Fruit fly (Drosophila melanogaster) whole organism, embryonic: ENCODE data around the gene retm.
A peak's percentile ranks its signal among the peaks of the same experiment; 100 is the strongest.

Source experiments
- ATbp ChIP-seq: fragments of 200-800 bp; sonication (Bioruptor generic); optimal IDR thresholded peaks from 2 replicates; lab custom pipeline; 2017; ENCODE audit warnings: missing biosample characterization, mild to moderate bottlenecking, missing genetic modification characterization, missing genetic modification reagents
- CG10147 ChIP-seq: fragments of 200-800 bp; sonication (Bioruptor generic); optimal IDR thresholded peaks from 2 replicates; lab custom pipeline; 2019; ENCODE audit warnings: missing biosample characterization, mild to moderate bottlenecking, missing genetic modification characterization, moderate library complexity
- CG10267 ChIP-seq: fragments of 200-800 bp; sonication (Bioruptor generic); optimal IDR thresholded peaks from 2 replicates; lab custom pipeline; 2018; ENCODE audit warnings: missing biosample characterization, mild to moderate bottlenecking, missing genetic modification characterization, moderate library complexity
- CG12391 ChIP-seq: fragments of 200-800 bp; sonication (Bioruptor generic); optimal IDR thresholded peaks from 3 replicates; lab custom pipeline; 2018; ENCODE audit warnings: missing biosample characterization, mild to moderate bottlenecking, missing genetic modification characterization, moderate library complexity
- CG12659 ChIP-seq: fragments of 200-800 bp; sonication (Bioruptor generic); optimal IDR thresholded peaks from 3 replicates; lab custom pipeline; 2017; ENCODE audit warnings: mild to moderate bottlenecking, missing biosample characterization, missing genetic modification reagents, missing genetic modification characterization
- CG13424 ChIP-seq: fragments of 200-800 bp; sonication (Bioruptor generic); optimal IDR thresholded peaks from 2 replicates; lab custom pipeline; 2019; ENCODE audit warnings: missing biosample characterization, mild to moderate bottlenecking, missing genetic modification characterization, moderate library complexity
- CG15269 ChIP-seq: fragments of 200-800 bp; sonication (Bioruptor generic); optimal IDR thresholded peaks from 2 replicates; lab custom pipeline; 2018; ENCODE audit warnings: missing biosample characterization, mild to moderate bottlenecking, missing genetic modification characterization, moderate library complexity
- CG15514 ChIP-seq: fragments of 200-800 bp; sonication (Bioruptor generic); optimal IDR thresholded peaks from 3 replicates; lab custom pipeline; 2017; ENCODE audit warnings: missing biosample characterization, missing genetic modification characterization, mild to moderate bottlenecking, moderate library complexity, missing genetic modification reagents
- CG15696 ChIP-seq: fragments of 200-800 bp; sonication (Bioruptor generic); optimal IDR thresholded peaks from 2 replicates; lab custom pipeline; 2019; ENCODE audit warnings: missing biosample characterization, mild to moderate bottlenecking, missing genetic modification characterization, moderate library complexity
- CG17328 ChIP-seq: fragments of 200-800 bp; sonication (Bioruptor generic); IDR thresholded peaks from 2 replicates; pipeline ENCODE4 v1.3.6; 2022; ENCODE audit warnings: missing biosample characterization, missing genetic modification characterization
- CG17361 ChIP-seq: fragments of 200-800 bp; sonication (Bioruptor generic); IDR thresholded peaks from 3 replicates; pipeline ENCODE4 v1.3.6; 2022; ENCODE audit warnings: missing biosample characterization, missing genetic modification characterization
- CG17385 ChIP-seq: fragments of 200-800 bp; sonication (Bioruptor generic); optimal IDR thresholded peaks from 3 replicates; lab custom pipeline; 2018; ENCODE audit warnings: missing biosample characterization, mild to moderate bottlenecking, missing genetic modification characterization
- CG2712 ChIP-seq: fragments of 200-800 bp; optimal IDR thresholded peaks from 3 replicates; lab custom pipeline; 2019; ENCODE audit warnings: missing biosample characterization, mild to moderate bottlenecking, missing genetic modification characterization, moderate library complexity
- CG30431 ChIP-seq: fragments of 200-800 bp; sonication (Bioruptor generic); optimal IDR thresholded peaks from 2 replicates; lab custom pipeline; 2017; ENCODE audit warnings: missing biosample characterization, missing genetic modification characterization
- CG32767 ChIP-seq: fragments of 200-800 bp; sonication (Bioruptor generic); IDR thresholded peaks from 2 replicates; pipeline ENCODE4 v1.3.6; 2022; ENCODE audit warnings: missing biosample characterization, missing genetic modification characterization
- CG3847 ChIP-seq: fragments of 200-800 bp; sonication (Bioruptor generic); IDR thresholded peaks from 2 replicates; pipeline ENCODE4 v1.3.6; 2022; ENCODE audit warnings: missing biosample characterization, missing genetic modification characterization
- CG4820 ChIP-seq: fragments of 200-800 bp; sonication (Bioruptor generic); optimal IDR thresholded peaks from 3 replicates; lab custom pipeline; 2016; ENCODE audit warnings: missing biosample characterization, missing genetic modification characterization
- CG6654 ChIP-seq: fragments of 200-800 bp; sonication (Bioruptor generic); optimal IDR thresholded peaks from 2 replicates; lab custom pipeline; 2017; ENCODE audit warnings: missing biosample characterization, mild to moderate bottlenecking, missing genetic modification characterization
- CG7786 ChIP-seq: fragments of 200-800 bp; sonication (Bioruptor generic); optimal IDR thresholded peaks from 2 replicates; lab custom pipeline; 2016; ENCODE audit warnings: missing biosample characterization, missing genetic modification characterization
- CoRest ChIP-seq: fragments of 200-800 bp; sonication (Bioruptor generic); optimal IDR thresholded peaks from 3 replicates; lab custom pipeline; 2018; ENCODE audit warnings: missing biosample characterization, mild to moderate bottlenecking, missing genetic modification characterization, moderate library complexity
- D19B ChIP-seq: fragments of 200-800 bp; sonication (Bioruptor generic); optimal IDR thresholded peaks from 2 replicates; lab custom pipeline; 2017; ENCODE audit warnings: missing biosample characterization, mild to moderate bottlenecking, missing genetic modification characterization
- Dip2 ChIP-seq: fragments of 200-800 bp; sonication (Bioruptor generic); IDR thresholded peaks from 2 replicates; pipeline ENCODE4 v1.3.6; 2022; ENCODE audit warnings: missing biosample characterization, missing genetic modification characterization
- Eip74EF ChIP-seq, 2 experiments: fragments of 200-800 bp in 1 of 2; fragments of >200 bp in 1 of 2; sonication (Bioruptor generic) in 1 of 2; optimal IDR thresholded peaks; 2 replicates each; lab custom pipeline; 2017 to 2019; ENCODE audit warnings: missing biosample characterization in 2 of 2, missing genetic modification characterization in 2 of 2, mild to moderate bottlenecking in 1 of 2, moderate library complexity in 1 of 2
- HLHmδ ChIP-seq: fragments of 200-800 bp; sonication (Bioruptor generic); optimal IDR thresholded peaks from 2 replicates; lab custom pipeline; 2018; ENCODE audit warnings: missing biosample characterization, mild to moderate bottlenecking, missing genetic modification characterization, moderate library complexity
- Lhr ChIP-seq: fragments of 200-800 bp; sonication (Bioruptor generic); optimal IDR thresholded peaks from 3 replicates; lab custom pipeline; 2017; ENCODE audit warnings: mild to moderate bottlenecking, missing biosample characterization, missing genetic modification reagents, missing genetic modification characterization
- Med ChIP-seq: fragments of 200-800 bp; sonication (Bioruptor generic); peaks from one replicate; lab custom pipeline; 2016; ENCODE audit warnings: missing biosample characterization, missing genetic modification characterization, mild to moderate bottlenecking, inconsistent platforms, moderate library complexity
- Meics ChIP-seq: fragments of 200-800 bp; sonication (Bioruptor generic); optimal IDR thresholded peaks from 2 replicates; lab custom pipeline; 2017; ENCODE audit warnings: missing biosample characterization, mild to moderate bottlenecking, missing genetic modification characterization
- Mes4 ChIP-seq: fragments of 200-800 bp; sonication (Bioruptor generic); optimal IDR thresholded peaks from 2 replicates; lab custom pipeline; 2016; ENCODE audit warnings: missing biosample characterization, missing genetic modification characterization
- Mrtf ChIP-seq: fragments of 200-800 bp; sonication (Bioruptor generic); IDR thresholded peaks from 3 replicates; pipeline ENCODE4 v1.3.6; 2022; ENCODE audit warnings: missing biosample characterization, missing genetic modification characterization
- Oli ChIP-seq: fragments of 200-800 bp; sonication (Bioruptor generic); optimal IDR thresholded peaks from 2 replicates; lab custom pipeline; 2018; ENCODE audit warnings: missing biosample characterization, mild to moderate bottlenecking, missing genetic modification characterization, moderate library complexity
- Sox100B ChIP-seq: fragments of 200-800 bp; sonication (Bioruptor generic); optimal IDR thresholded peaks from 3 replicates; lab custom pipeline; 2018; ENCODE audit warnings: missing biosample characterization, mild to moderate bottlenecking, missing genetic modification characterization
- Trl ChIP-seq, 3 experiments: fragments of >200 bp in 2 of 3; fragments of 200-800 bp in 1 of 3; sonication (Bioruptor generic) in 1 of 3; optimal IDR thresholded peaks; 2 replicates in 1 of 3; 3 replicates in 2 of 3; lab custom pipeline; 2016 to 2017; ENCODE audit warnings: missing biosample characterization in 1 of 3, missing genetic modification characterization in 1 of 3
- abd-A ChIP-seq: fragments of 200-800 bp; sonication (Bioruptor generic); optimal IDR thresholded peaks from 3 replicates; lab custom pipeline; 2019; ENCODE audit warnings: missing biosample characterization, mild to moderate bottlenecking, missing genetic modification characterization, moderate library complexity
- bbx ChIP-seq: fragments of 200-800 bp; sonication (Bioruptor generic); IDR thresholded peaks from 2 replicates; pipeline ENCODE4 v1.3.6; 2022; ENCODE audit warnings: missing biosample characterization, missing genetic modification characterization; ENCODE audit not compliant: partially characterized antibody
- ci ChIP-seq: fragments of 200-800 bp; sonication (Bioruptor generic); IDR thresholded peaks from 3 replicates; pipeline ENCODE4 v1.3.6; 2022; ENCODE audit warnings: missing biosample characterization, missing genetic modification characterization
- cwo ChIP-seq: fragments of 200-800 bp; sonication (Bioruptor generic); optimal IDR thresholded peaks from 3 replicates; lab custom pipeline; 2017; ENCODE audit warnings: missing biosample characterization, missing genetic modification characterization, mild to moderate bottlenecking, moderate library complexity, missing genetic modification reagents
- dysf ChIP-seq: fragments of 200-800 bp; sonication (Bioruptor generic); IDR thresholded peaks from 3 replicates; pipeline ENCODE4 v1.3.6; 2022; ENCODE audit warnings: missing biosample characterization, missing genetic modification characterization
- gce ChIP-seq: fragments of 200-800 bp; sonication (Bioruptor generic); IDR thresholded peaks from 3 replicates; pipeline ENCODE4 v1.3.6; 2022; ENCODE audit warnings: missing biosample characterization, missing genetic modification characterization
- jumu ChIP-seq: fragments of 200-800 bp; sonication (Bioruptor generic); optimal IDR thresholded peaks from 3 replicates; lab custom pipeline; 2016; ENCODE audit warnings: missing biosample characterization, missing genetic modification characterization
- kni ChIP-seq: fragments of 200-800 bp; sonication (Bioruptor generic); optimal IDR thresholded peaks from 3 replicates; lab custom pipeline; 2017; ENCODE audit warnings: mild to moderate bottlenecking, missing biosample characterization, missing genetic modification reagents, missing genetic modification characterization
- lbe ChIP-seq: fragments of 200-800 bp; sonication (Bioruptor generic); optimal IDR thresholded peaks from 2 replicates; lab custom pipeline; 2016; ENCODE audit warnings: missing biosample characterization, mild to moderate bottlenecking, missing genetic modification characterization
- onecut ChIP-seq: fragments of 200-800 bp; sonication (Bioruptor generic); IDR thresholded peaks from 2 replicates; pipeline ENCODE4 v1.3.6; 2022; ENCODE audit warnings: missing biosample characterization, missing genetic modification characterization
- phol ChIP-seq: fragments of 200-800 bp; sonication (Bioruptor generic); optimal IDR thresholded peaks from 3 replicates; lab custom pipeline; 2018; ENCODE audit warnings: missing biosample characterization, mild to moderate bottlenecking, missing genetic modification characterization, moderate library complexity
- sd ChIP-seq: fragments of 200-800 bp; sonication (Bioruptor generic); optimal IDR thresholded peaks from 3 replicates; lab custom pipeline; 2018; ENCODE audit warnings: missing biosample characterization, mild to moderate bottlenecking, missing genetic modification characterization, moderate library complexity
- seq ChIP-seq: fragments of 200-800 bp; sonication (Bioruptor generic); IDR thresholded peaks from 2 replicates; pipeline ENCODE4 v1.3.6; 2022; ENCODE audit warnings: missing biosample characterization, missing genetic modification characterization
- sna ChIP-seq: fragments of 200-800 bp; sonication (Bioruptor generic); IDR thresholded peaks from 2 replicates; pipeline ENCODE4 v1.3.6; 2022; ENCODE audit warnings: missing biosample characterization, missing genetic modification characterization; ENCODE audit not compliant: partially characterized antibody
- unc-4 ChIP-seq: fragments of 200-800 bp; sonication (Bioruptor generic); IDR thresholded peaks from 2 replicates; pipeline ENCODE4 v1.3.6; 2022; ENCODE audit warnings: missing biosample characterization, missing genetic modification characterization; ENCODE audit not compliant: partially characterized antibody

retm gene

DNA sequence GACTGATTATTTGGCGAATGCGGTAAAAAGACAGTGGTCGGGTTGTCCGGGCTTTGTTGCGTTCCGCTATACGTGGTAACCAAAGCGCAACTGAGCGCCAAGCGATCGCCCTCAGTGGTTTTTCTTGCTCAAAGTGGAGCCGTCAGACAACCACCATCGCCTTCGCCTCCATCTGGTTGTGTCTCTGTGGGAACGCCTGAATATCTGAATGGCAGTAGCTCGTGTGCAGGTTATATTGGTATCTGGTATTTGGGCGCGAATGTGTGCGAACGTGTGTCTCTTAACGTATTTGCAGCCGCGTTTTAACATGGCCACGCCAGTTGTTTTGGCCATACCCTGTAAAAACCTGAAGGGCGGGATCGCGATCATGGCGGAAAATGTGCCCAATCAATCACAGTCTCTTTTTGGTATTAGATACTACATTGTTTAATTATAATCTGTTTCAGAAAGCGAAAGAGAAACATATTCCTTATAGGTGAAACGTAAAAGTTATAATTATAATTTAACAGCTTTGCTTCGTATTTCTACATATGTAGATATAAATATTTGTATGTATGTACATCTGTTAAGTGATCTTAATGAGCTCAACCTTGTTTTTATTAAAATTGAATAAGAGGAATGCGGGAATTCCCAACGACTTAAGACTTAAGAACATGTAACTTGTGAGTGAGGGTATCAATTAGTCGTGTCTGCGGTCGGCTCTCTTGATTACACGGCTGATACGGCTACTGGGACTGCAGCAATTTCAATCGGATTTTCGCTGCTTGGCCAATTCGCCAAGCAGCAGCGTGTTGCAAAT, 16.4 kb upstream of the retm start (continued):
- TF ChIP-seq onecut (no peak), CG12659 (GFP tag; lab: Kevin White, UChicago) (peak; percentile 29), CG2712 (tag; lab: Kevin White, UChicago) (peak; percentile 35), CG4820 (GFP tag; lab: Kevin White, UChicago) (peak; percentile 4), CG17361 (no peak), ci (GFP tag; lab: Robert Waterston, UW) (peak; percentile 53; the same call in 1 of the 3 replicates), CG15269 (tag; lab: Kevin White, UChicago) (peak; percentile 47), CG10267 (tag; lab: Kevin White, UChicago) (peak; percentile 8), CG12391 (tag; lab: Kevin White, UChicago) (peak; percentile 6), CG6654 (GFP tag; lab: Kevin White, UChicago) (no peak), Lhr (no peak), abd-A (peak; percentile 27), CG3847 (GFP tag; lab: Robert Waterston, UW) (no peak), Dip2 (GFP tag; lab: Robert Waterston, UW) (no peak), gce (GFP tag; lab: Robert Waterston, UW) (0 out of 3 replicates have a peak, but pooled peaks have one; percentile 8), Sox100B (peak; percentile 52), Mrtf (0 out of 3 replicates have a peak, but pooled peaks have one; percentile 34), Meics (GFP tag; lab: Kevin White, UChicago) (peak; percentile 50), bbx (GFP tag; lab: Robert Waterston, UW) (peak; percentile 40; the same call in 1 of the 2 replicates), lbe (GFP tag; lab: Kevin White, UChicago) (no peak), D19B (GFP tag; lab: Kevin White, UChicago) (peak; percentile 92), CG15514 (no peak), CG17328 (GFP tag; lab: Robert Waterston, UW) (no peak), CG32767 (GFP tag; lab: Robert Waterston, UW) (no peak), CG30431 (GFP tag; lab: Kevin White, UChicago) (no peak), sna (no peak), kni (GFP tag; lab: Kevin White, UChicago) (no peak), jumu (GFP tag; lab: Kevin White, UChicago) (no peak), Oli (peak; percentile 27), unc-4 (GFP tag; lab: Robert Waterston, UW) (no peak), phol (tag; lab: Kevin White, UChicago) (peak; percentile 21), CG7786 (GFP tag; lab: Kevin White, UChicago) (no peak), CoRest (tag; lab: Kevin White, UChicago) (peak; percentile 33), ATbp (GFP tag; lab: Kevin White, UChicago) (no peak), CG15696 (tag; lab: Kevin White, UChicago) (no peak), sd (tag; lab: Kevin White, UChicago) (peak; percentile 54), HLHmδ (no peak), Trl (optimal IDR thresholded peaks at IDR 0.05; lab: Kevin White, UChicago) (peak in 1 of 2 experiments; percentile 17), Trl (GFP tag; optimal IDR thresholded peaks at IDR 0.05; lab: Kevin White, UChicago) (no peak), CG13424 (peak; percentile 47), dysf (peak; percentile 20; the same call in 1 of the 3 replicates), cwo (GFP tag; lab: Kevin White, UChicago) (peak; percentile 4), Mes4 (GFP tag; lab: Kevin White, UChicago) (no peak), CG17385 (GFP tag; lab: Kevin White, UChicago) (no peak), Eip74EF (GFP tag; optimal IDR thresholded peaks at IDR 0.05; lab: Kevin White, UChicago) (peak in 1 of 2 experiments; percentile 2), Med (GFP tag; lab: Kevin White, UChicago) (peak; percentile 68), CG10147 (GFP tag; lab: Kevin White, UChicago) (peak; percentile 34), seq (GFP tag; lab: Robert Waterston, UW) (0 out of 2 replicates have a peak, but pooled peaks have one; percentile 18)
